Worm (Caenorhabditis elegans): Measurements from ENCODE around the gene egl-6.

ce11 chrX:5958815-5959214, 27.9 kb downstream of the egl-6 start, which contains the start of gene R07E4.1:
- TF ChIP-seq aly-1 (tag; optimal IDR thresholded peaks at IDR 0.05) (no peak), tbx-11 (GFP tag; IDR thresholded peaks at IDR 0.05) (no peak), F13C5.2 (tag; optimal IDR thresholded peaks at IDR 0.05) (no peak), pes-1 (GFP tag; IDR thresholded peaks at IDR 0.05) (no peak), ceh-13 (GFP tag; optimal IDR thresholded peaks at IDR 0.05) (no peak), ama-1 (optimal IDR thresholded peaks at IDR 0.05) (no peak)
